Worm (Caenorhabditis elegans): Measurements from ENCODE around the gene sre-51.

The sre-51 gene

ce11 chrII:12346289-12346989 is 34.8 kb downstream of the sre-51 start:
- TF ChIP-seq med-1 (GFP tag; optimal IDR thresholded peaks at IDR 0.05; ENCODE audit: insufficient read depth), result no peak
- TF ChIP-seq ztf-29 (GFP tag; IDR thresholded peaks at IDR 0.05), result no peak
- no peak for TF ChIP-seq flt-1 (GFP tag; IDR thresholded peaks at IDR 0.05)
- no peak for TF ChIP-seq cog-1 (tag; optimal IDR thresholded peaks at IDR 0.05)
- TF ChIP-seq T22C8.4 (GFP tag; IDR thresholded peaks at IDR 0.05), result no peak
- TF ChIP-seq tab-1 (GFP tag; IDR thresholded peaks at IDR 0.05), result no peak
- no peak for TF ChIP-seq ref-1 (GFP tag; conservative IDR thresholded peaks at IDR 0.05)
- no peak for TF ChIP-seq klf-2 (GFP tag; conservative IDR thresholded peaks at IDR 0.05)
- TF ChIP-seq ztf-23 (GFP tag; IDR thresholded peaks at IDR 0.05), result no peak

ce11 chrII:12348957-12349356 is 37.3 kb downstream of the sre-51 start:
- TF ChIP-seq ref-1 (GFP tag; conservative IDR thresholded peaks at IDR 0.05), result no peak
- TF ChIP-seq ztf-29 (GFP tag; IDR thresholded peaks at IDR 0.05), result no peak
- no peak for TF ChIP-seq T22C8.4 (GFP tag; IDR thresholded peaks at IDR 0.05)
- no peak for TF ChIP-seq klf-2 (GFP tag; conservative IDR thresholded peaks at IDR 0.05)
- no peak for TF ChIP-seq flt-1 (GFP tag; IDR thresholded peaks at IDR 0.05)
- no peak for TF ChIP-seq tab-1 (GFP tag; IDR thresholded peaks at IDR 0.05)
- TF ChIP-seq ztf-23 (GFP tag; IDR thresholded peaks at IDR 0.05), result no peak
- no peak for TF ChIP-seq cog-1 (tag; optimal IDR thresholded peaks at IDR 0.05)
- TF ChIP-seq med-1 (GFP tag; optimal IDR thresholded peaks at IDR 0.05; ENCODE audit: insufficient read depth), result no peak

- TF ChIP-seq ref-1 (GFP tag; conservative IDR thresholded peaks at IDR 0.05), result no peak
- no peak for TF ChIP-seq flt-1 (GFP tag; IDR thresholded peaks at IDR 0.05)
- TF ChIP-seq cog-1 (tag; optimal IDR thresholded peaks at IDR 0.05), result no peak
- no peak for TF ChIP-seq tab-1 (GFP tag; IDR thresholded peaks at IDR 0.05)
- TF ChIP-seq klf-2 (GFP tag; conservative IDR thresholded peaks at IDR 0.05), result no peak
- TF ChIP-seq ztf-23 (GFP tag; IDR thresholded peaks at IDR 0.05), result no peak
- TF ChIP-seq ztf-29 (GFP tag; IDR thresholded peaks at IDR 0.05), result no peak
- TF ChIP-seq T22C8.4 (GFP tag; IDR thresholded peaks at IDR 0.05), result no peak
- no peak for TF ChIP-seq med-1 (GFP tag; optimal IDR thresholded peaks at IDR 0.05; ENCODE audit: insufficient read depth)
Observed at ce11 chrII:12349866-12350265, 38.2 kb downstream of the sre-51 start.

ce11 chrII:12350737-12351275 is 39.1 kb downstream of the sre-51 start:
- TF ChIP-seq tab-1 (GFP tag; IDR thresholded peaks at IDR 0.05) (peak; percentile 60; the same call in 1 of the 2 replicates), cog-1 (tag; optimal IDR thresholded peaks at IDR 0.05) (no peak), flt-1 (GFP tag; IDR thresholded peaks at IDR 0.05) (no peak), T22C8.4 (GFP tag; IDR thresholded peaks at IDR 0.05) (no peak), ref-1 (GFP tag; conservative IDR thresholded peaks at IDR 0.05) (no peak)

- no peak for TF ChIP-seq med-1 (GFP tag; optimal IDR thresholded peaks at IDR 0.05; ENCODE audit: insufficient read depth)
Observed at ce11 chrII:12352115-12352514, 40.5 kb downstream of the sre-51 start, which contains the start of gene ras-1. Gene ras-1 (minus strand): TSS chrII:12352243.

- TF ChIP-seq ref-1 (GFP tag; conservative IDR thresholded peaks at IDR 0.05) (no peak), flt-1 (GFP tag; IDR thresholded peaks at IDR 0.05) (no peak), tab-1 (GFP tag; IDR thresholded peaks at IDR 0.05) (no peak), cog-1 (tag; optimal IDR thresholded peaks at IDR 0.05) (no peak), klf-2 (GFP tag; conservative IDR thresholded peaks at IDR 0.05) (no peak), ztf-23 (GFP tag; IDR thresholded peaks at IDR 0.05) (no peak), ztf-29 (GFP tag; IDR thresholded peaks at IDR 0.05) (no peak), med-1 (GFP tag; optimal IDR thresholded peaks at IDR 0.05; ENCODE audit: insufficient read depth) (no peak)
Observed at ce11 chrII:12353104-12353503, 41.4 kb downstream of the sre-51 start.

ce11 chrII:12353816-12354215 is 42.2 kb downstream of the sre-51 start:
- TF ChIP-seq klf-2 (GFP tag; conservative IDR thresholded peaks at IDR 0.05) (no peak), ztf-29 (GFP tag; IDR thresholded peaks at IDR 0.05) (no peak), flt-1 (GFP tag; IDR thresholded peaks at IDR 0.05) (no peak), tab-1 (GFP tag; IDR thresholded peaks at IDR 0.05) (no peak), T22C8.4 (GFP tag; IDR thresholded peaks at IDR 0.05) (no peak), ref-1 (GFP tag; conservative IDR thresholded peaks at IDR 0.05) (no peak), med-1 (GFP tag; optimal IDR thresholded peaks at IDR 0.05; ENCODE audit: insufficient read depth) (no peak), cog-1 (tag; optimal IDR thresholded peaks at IDR 0.05) (no peak), ztf-23 (GFP tag; IDR thresholded peaks at IDR 0.05) (no peak)

ce11 chrII:12362262-12362661 is 50.6 kb downstream of the sre-51 start:
- TF ChIP-seq flt-1 (GFP tag; IDR thresholded peaks at IDR 0.05) (peak; percentile 73), klf-2 (GFP tag; conservative IDR thresholded peaks at IDR 0.05) (no peak), tab-1 (GFP tag; IDR thresholded peaks at IDR 0.05) (no peak), ref-1 (GFP tag; conservative IDR thresholded peaks at IDR 0.05) (0 out of 2 replicates have a peak, but pooled peaks have one; percentile 29), ztf-29 (GFP tag; IDR thresholded peaks at IDR 0.05) (0 out of 2 replicates have a peak, but pooled peaks have one; percentile 49), T22C8.4 (GFP tag; IDR thresholded peaks at IDR 0.05) (no peak), ztf-23 (GFP tag; IDR thresholded peaks at IDR 0.05) (no peak), cog-1 (tag; optimal IDR thresholded peaks at IDR 0.05) (no peak), med-1 (GFP tag; optimal IDR thresholded peaks at IDR 0.05; ENCODE audit: insufficient read depth) (no peak)

All from whole organism, midembryonic.